Worm (Caenorhabditis elegans) whole organism, L4 larva: ENCODE results near the gene bicd-1.

ENCODE experiments used
- aly-2 ChIP-seq: sonication (generic microtip); optimal IDR thresholded peaks from 2 replicates; lab custom pipeline; 2018; ENCODE audit warnings: missing biosample characterization, missing genetic modification characterization
- daf-16 ChIP-seq, 3 experiments: sonication (generic microtip); optimal IDR thresholded peaks; 2 replicates each; lab custom pipeline; 2016 to 2017; ENCODE audit warnings: missing genetic modification characterization in 3 of 3, missing genetic modification reagents in 3 of 3, mild to moderate bottlenecking in 2 of 3, missing compliant biosample characterization in 2 of 3, missing biosample characterization in 1 of 3, moderate library complexity in 1 of 3
- gei-8 ChIP-seq: fragments of 200-800 bp; sonication (Bioruptor generic); optimal IDR thresholded peaks from 2 replicates; lab custom pipeline; 2018; ENCODE audit warnings: mild to moderate bottlenecking, missing genetic modification characterization, missing compliant biosample characterization
- lin-15B ChIP-seq: fragments of 150-350 bp; sonication (generic microtip); optimal IDR thresholded peaks from 3 replicates; lab custom pipeline; 2014; ENCODE audit warnings: missing biosample characterization, missing genetic modification characterization
- nhr-237 ChIP-seq: sonication (generic microtip); optimal IDR thresholded peaks from 2 replicates; lab custom pipeline; 2017; ENCODE audit warnings: missing biosample characterization, missing genetic modification characterization
- skn-1 ChIP-seq: fragments of 150-350 bp; optimal IDR thresholded peaks from 2 replicates; lab custom pipeline; 2014; ENCODE audit warnings: missing biosample characterization, missing genetic modification characterization
- unc-39 ChIP-seq: sonication (generic microtip); optimal IDR thresholded peaks from 2 replicates; lab custom pipeline; 2017; ENCODE audit warnings: missing biosample characterization, missing genetic modification characterization

- no peak for TF ChIP-seq skn-1 (tag; lab: Kevin White, UChicago)
- TF ChIP-seq gei-8: no peak
- no peak for TF ChIP-seq unc-39 (tag; lab: Kevin White, UChicago)
- no peak for TF ChIP-seq nhr-237
- no peak for TF ChIP-seq lin-15B (tag; lab: Kevin White, UChicago)
- no peak for TF ChIP-seq aly-2 (tag; lab: Kevin White, UChicago)
- no peak for TF ChIP-seq daf-16 (GFP tag; optimal IDR thresholded peaks at IDR 0.05; lab: Kevin White, UChicago)
- TF ChIP-seq daf-16 (tag; optimal IDR thresholded peaks at IDR 0.05; lab: Kevin White, UChicago): no peak
These were observed 9.5 kb upstream of the bicd-1 start for ce11 chrIV:6581658-6582057.
